Worm (Caenorhabditis elegans) whole organism, midembryonic: ENCODE results near the gene F23H12.7.

Source experiments
- T22C8.4 ChIP-seq: fragments of 200-800 bp; sonication (Bioruptor generic); IDR thresholded peaks from 2 replicates; pipeline ENCODE4 v1.3.6; 2022; ENCODE audit warnings: missing genetic modification characterization, missing compliant biosample characterization
- cog-1 ChIP-seq: sonication (generic microtip); optimal IDR thresholded peaks from 2 replicates; lab custom pipeline; 2016; ENCODE audit warnings: missing genetic modification characterization, missing compliant biosample characterization
- flt-1 ChIP-seq: fragments of 200-800 bp; sonication (Bioruptor generic); IDR thresholded peaks from 2 replicates; pipeline ENCODE4 v1.3.6; 2022; ENCODE audit warnings: missing genetic modification characterization, missing compliant biosample characterization
- klf-2 ChIP-seq: fragments of 200-800 bp; sonication (Bioruptor generic); conservative IDR thresholded peaks from 2 replicates; pipeline ENCODE4 v1.3.6; 2022; ENCODE audit warnings: missing genetic modification reagents, missing genetic modification characterization, missing compliant biosample characterization
- tab-1 ChIP-seq: fragments of 200-800 bp; sonication (Bioruptor generic); IDR thresholded peaks from 2 replicates; pipeline ENCODE4 v1.3.6; 2022; ENCODE audit warnings: missing genetic modification characterization, missing compliant biosample characterization
- ztf-29 ChIP-seq: fragments of 200-800 bp; sonication (Bioruptor generic); IDR thresholded peaks from 2 replicates; pipeline ENCODE4 v1.3.6; 2022; ENCODE audit warnings: missing genetic modification reagents, missing genetic modification characterization, missing compliant biosample characterization

DNA sequence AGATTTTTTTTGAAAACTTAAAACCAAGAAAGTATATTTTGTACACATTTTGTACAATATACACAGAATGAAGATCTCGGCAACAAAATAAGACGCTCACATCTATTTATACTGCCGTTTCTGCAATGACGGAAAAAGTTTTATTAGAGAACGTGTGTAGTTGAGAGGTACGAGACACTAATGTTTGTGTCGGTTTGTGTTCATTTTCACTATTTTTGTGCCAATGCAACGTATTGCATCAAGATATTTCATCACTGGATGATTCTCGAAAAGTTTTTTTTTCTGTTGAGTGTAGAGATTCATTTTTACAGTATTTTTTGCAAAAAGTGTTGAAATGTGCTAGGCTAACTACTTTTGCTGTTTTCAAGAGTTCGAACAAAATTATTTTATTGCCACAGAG is 37.5 kb downstream of the F23H12.7 start:
- TF ChIP-seq ztf-29 = no peak
- no peak for TF ChIP-seq cog-1 (tag; lab: Kevin White, UChicago)
- TF ChIP-seq klf-2 (GFP tag; lab: Robert Waterston, UW) = no peak
- TF ChIP-seq tab-1 (GFP tag; lab: Robert Waterston, UW) = no peak
- TF ChIP-seq flt-1 (GFP tag; lab: Robert Waterston, UW) = no peak
- TF ChIP-seq T22C8.4 (GFP tag; lab: Robert Waterston, UW) = no peak
